Fruit fly (Drosophila melanogaster): ENCODE data around the gene CG10631.

Gene CG10631

DNA sequence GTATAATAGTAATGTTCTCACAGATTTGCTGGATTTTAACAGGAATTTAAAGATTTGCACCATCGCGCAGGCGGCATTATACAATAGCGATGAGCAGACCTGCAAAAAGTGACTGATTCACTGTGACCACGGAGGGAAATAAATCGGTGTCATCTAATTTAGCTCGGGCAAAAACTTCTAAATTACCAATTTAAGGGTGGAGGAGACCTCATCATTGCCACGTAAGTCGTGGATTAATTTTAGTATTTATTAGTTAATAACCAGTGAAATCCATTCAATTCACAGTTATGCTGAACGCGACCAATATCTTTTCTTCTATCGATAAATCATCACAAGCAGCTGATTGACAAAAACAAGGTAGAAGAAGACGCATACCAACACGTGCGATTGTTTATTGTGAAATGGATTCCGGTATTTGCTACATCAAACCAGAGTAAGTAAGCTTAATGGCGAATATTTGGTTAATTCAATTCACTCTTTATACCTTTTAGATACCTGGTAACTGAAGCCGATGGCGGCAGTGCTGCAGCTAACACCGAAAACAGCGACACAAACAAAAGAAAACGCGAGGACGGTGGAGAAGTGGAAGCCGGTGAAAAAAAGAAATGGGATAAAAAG lies 1.9 kb upstream of the CG10631 start, which contains the start of the genes CG10628 and Dus3 (continued):
- no peak for TF ChIP-seq cad (GFP tag; optimal IDR thresholded peaks at IDR 0.05)
- peak; percentile 69 for TF ChIP-seq Nf-YB (GFP tag; optimal IDR thresholded peaks at IDR 0.05)
- peak; percentile 92 for TF ChIP-seq sisA (GFP tag; IDR thresholded peaks at IDR 0.05)
- TF ChIP-seq CrebB (tag; optimal IDR thresholded peaks at IDR 0.05): peak; percentile 87
- TF ChIP-seq CG34376 (GFP tag; optimal IDR thresholded peaks at IDR 0.05): peak; percentile 92
- TF ChIP-seq zf30C (GFP tag; optimal IDR thresholded peaks at IDR 0.05): no peak
- peak; percentile 88 for TF ChIP-seq Hmx (GFP tag; optimal IDR thresholded peaks at IDR 0.05)
- peak; percentile 93 for TF ChIP-seq al (GFP tag; IDR thresholded peaks at IDR 0.05)
- no peak for TF ChIP-seq hb (GFP tag; IDR thresholded peaks at IDR 0.05; ENCODE audit: partially characterized antibody)
- peak; percentile 71 for TF ChIP-seq CG5245 (GFP tag; optimal IDR thresholded peaks at IDR 0.05)
- TF ChIP-seq cg (GFP tag; optimal IDR thresholded peaks at IDR 0.05): no peak
- TF ChIP-seq hth (optimal IDR thresholded peaks at IDR 0.05): no peak
- peak; percentile 65 for TF ChIP-seq sima (GFP tag; optimal IDR thresholded peaks at IDR 0.05)
- peak; percentile 87 for TF ChIP-seq otp (GFP tag; IDR thresholded peaks at IDR 0.05)
- TF ChIP-seq gt (GFP tag; IDR thresholded peaks at IDR 0.05): peak; percentile 76
- TF ChIP-seq tup (GFP tag; optimal IDR thresholded peaks at IDR 0.05): peak; percentile 51
- TF ChIP-seq amos (GFP tag; IDR thresholded peaks at IDR 0.05; ENCODE audit: partially characterized antibody): peak; percentile 47; the same call in 1 of the 2 replicates
- TF ChIP-seq Dref (GFP tag; IDR thresholded peaks at IDR 0.05): peak; percentile 66
- TF ChIP-seq pnt (GFP tag; optimal IDR thresholded peaks at IDR 0.05): peak; percentile 90
- peak; percentile 94 for TF ChIP-seq Mad (GFP tag; optimal IDR thresholded peaks at IDR 0.05)
- TF ChIP-seq sens (GFP tag): peak; percentile 98
- TF ChIP-seq br (optimal IDR thresholded peaks at IDR 0.05): no peak
- TF ChIP-seq CG33213 (GFP tag; optimal IDR thresholded peaks at IDR 0.05): peak; percentile 84
- peak; percentile 91 for TF ChIP-seq Sox102F (GFP tag; optimal IDR thresholded peaks at IDR 0.05)
- TF ChIP-seq CG13424 (tag; optimal IDR thresholded peaks at IDR 0.05): peak; percentile 92
- TF ChIP-seq ase (GFP tag; IDR thresholded peaks at IDR 0.05): peak; percentile 89
- TF ChIP-seq NfI (GFP tag; optimal IDR thresholded peaks at IDR 0.05): peak; percentile 92
- TF ChIP-seq MESR4 (GFP tag; optimal IDR thresholded peaks at IDR 0.05): peak; percentile 52
- peak; percentile 93 for TF ChIP-seq dysf (GFP tag; IDR thresholded peaks at IDR 0.05)
- TF ChIP-seq Lpt (GFP tag; optimal IDR thresholded peaks at IDR 0.05): no peak
- peak; percentile 89 for TF ChIP-seq CG17359 (tag; optimal IDR thresholded peaks at IDR 0.05)
- TF ChIP-seq CG8281 (tag; optimal IDR thresholded peaks at IDR 0.05): peak; percentile 79
- peak; percentile 59 for TF ChIP-seq Ravus (GFP tag; IDR thresholded peaks at IDR 0.05)
- peak; percentile 90 for TF ChIP-seq H2.0 (GFP tag; IDR thresholded peaks at IDR 0.05)
- TF ChIP-seq CG8089 (GFP tag; optimal IDR thresholded peaks at IDR 0.05): peak; percentile 78
- TF ChIP-seq chinmo (GFP tag; IDR thresholded peaks at IDR 0.05; ENCODE audit: partially characterized antibody): 0 out of 4 replicates have a peak, but pooled peaks have one; percentile 9
- no peak for TF ChIP-seq sqz (GFP tag; optimal IDR thresholded peaks at IDR 0.05)
- peak; percentile 22 for TF ChIP-seq fd102C (GFP tag; optimal IDR thresholded peaks at IDR 0.05)
- TF ChIP-seq Lim3 (GFP tag; IDR thresholded peaks at IDR 0.05): peak; percentile 75
- peak; percentile 73 for TF ChIP-seq p53 (GFP tag; optimal IDR thresholded peaks at IDR 0.05)
- peak; percentile 58 for TF ChIP-seq CG4360 (GFP tag; IDR thresholded peaks at IDR 0.05)
- TF ChIP-seq Stat92E (GFP tag; optimal IDR thresholded peaks at IDR 0.05): peak in 1 of 3 experiments; percentile 0
- TF ChIP-seq CG6765 (GFP tag; optimal IDR thresholded peaks at IDR 0.05): peak; percentile 66
- TF ChIP-seq shn (GFP tag; optimal IDR thresholded peaks at IDR 0.05): peak; percentile 90
- TF ChIP-seq CG1647 (GFP tag; optimal IDR thresholded peaks at IDR 0.05): peak; percentile 84
- TF ChIP-seq CG13123 (GFP tag; optimal IDR thresholded peaks at IDR 0.05): peak; percentile 85
- TF ChIP-seq CG7963 (GFP tag; IDR thresholded peaks at IDR 0.05; ENCODE audit: partially characterized antibody): no peak
- TF ChIP-seq CG18011 (GFP tag; optimal IDR thresholded peaks at IDR 0.05): peak; percentile 80
- TF ChIP-seq CG8765 (GFP tag; IDR thresholded peaks at IDR 0.05): peak; percentile 71
- peak; percentile 70 for TF ChIP-seq trh (GFP tag; optimal IDR thresholded peaks at IDR 0.05)
- TF ChIP-seq MBD-R2 (GFP tag; IDR thresholded peaks at IDR 0.05): peak; percentile 97
